Worm (Caenorhabditis elegans) whole organism, L3 larva: ENCODE measurements around the gene ZK688.7.

Source experiments
- ama-1 ChIP-seq: fragments of 150-350 bp; optimal IDR thresholded peaks from 2 replicates; lab custom pipeline; 2018
- fos-1 ChIP-seq: fragments of 150-350 bp; optimal IDR thresholded peaks from 2 replicates; lab custom pipeline; 2014; ENCODE audit warnings: missing biosample characterization, missing genetic modification characterization
- nhr-23 ChIP-seq: fragments of 150-350 bp; optimal IDR thresholded peaks from 2 replicates; lab custom pipeline; 2014; ENCODE audit warnings: missing biosample characterization, missing genetic modification reagents, missing genetic modification characterization
- nhr-76 ChIP-seq: fragments of 150-350 bp; sonication (generic microtip); optimal IDR thresholded peaks from 5 replicates; lab custom pipeline; 2014; ENCODE audit warnings: missing biosample characterization, missing genetic modification characterization
- tbx-2 ChIP-seq: sonication (generic microtip); optimal IDR thresholded peaks from 2 replicates; lab custom pipeline; 2016; ENCODE audit warnings: mild to moderate bottlenecking, missing genetic modification characterization, missing compliant biosample characterization
- unc-62 ChIP-seq: fragments of 150-350 bp; sonication (generic microtip); optimal IDR thresholded peaks from 4 replicates; lab custom pipeline; 2014; ENCODE audit warnings: missing biosample characterization, missing genetic modification reagents, missing genetic modification characterization
- ztf-11 ChIP-seq: fragments of 150-350 bp; optimal IDR thresholded peaks from 2 replicates; lab custom pipeline; 2014; ENCODE audit warnings: missing biosample characterization, missing genetic modification characterization

- TF ChIP-seq tbx-2: no peak
- no peak for TF ChIP-seq ztf-11 (tag; lab: Kevin White, UChicago)
- TF ChIP-seq fos-1: no peak
- no peak for TF ChIP-seq ama-1
- TF ChIP-seq nhr-23 (tag; lab: Kevin White, UChicago): no peak
- no peak for TF ChIP-seq nhr-76
- no peak for TF ChIP-seq unc-62 (GFP tag; lab: Kevin White, UChicago)
Measured at ce11 chrIII:7866189-7866588, 45.2 kb downstream of the ZK688.7 start, which contains the start of gene cup-4.
